Worm (Caenorhabditis elegans) whole organism, mixed stage, embryonic: ENCODE data around the gene mrps-2.

Experiments used
- M03D4.4 ChIP-seq: sonication (generic microtip); optimal IDR thresholded peaks from 2 replicates; lab custom pipeline; 2017; ENCODE audit warnings: mild to moderate bottlenecking, missing genetic modification characterization, missing compliant biosample characterization
- bed-3 ChIP-seq: fragments of 200-800 bp; sonication (Bioruptor generic); optimal IDR thresholded peaks from 3 replicates; lab custom pipeline; 2018; ENCODE audit warnings: mild to moderate bottlenecking, missing genetic modification characterization, moderate library complexity, missing compliant biosample characterization
- blmp-1 ChIP-seq: fragments of 150-350 bp; optimal IDR thresholded peaks from 2 replicates; lab custom pipeline; 2014; ENCODE audit warnings: missing biosample characterization, missing genetic modification characterization
- ceh-39 ChIP-seq: fragments of 150-350 bp; optimal IDR thresholded peaks from 2 replicates; lab custom pipeline; 2014; ENCODE audit warnings: missing biosample characterization, missing genetic modification characterization
- ceh-43 ChIP-seq: fragments of 200-800 bp; sonication (Bioruptor generic); optimal IDR thresholded peaks from 2 replicates; lab custom pipeline; 2018; ENCODE audit warnings: mild to moderate bottlenecking, missing genetic modification characterization, moderate library complexity, missing compliant biosample characterization
- ceh-83 ChIP-seq: fragments of 200-800 bp; sonication (Bioruptor generic); optimal IDR thresholded peaks from 2 replicates; lab custom pipeline; 2018; ENCODE audit warnings: mild to moderate bottlenecking, missing genetic modification characterization, missing compliant biosample characterization
- ces-1 ChIP-seq: fragments of 150-350 bp; optimal IDR thresholded peaks from 2 replicates; lab custom pipeline; 2014; ENCODE audit warnings: missing biosample characterization, missing genetic modification reagents, missing genetic modification characterization
- cnd-1 ChIP-seq: fragments of 200-800 bp; sonication (Bioruptor generic); optimal IDR thresholded peaks from 2 replicates; lab custom pipeline; 2018; ENCODE audit warnings: mild to moderate bottlenecking, missing genetic modification characterization, missing compliant biosample characterization
- drap-1 ChIP-seq: fragments of 200-800 bp; sonication (Bioruptor generic); optimal IDR thresholded peaks from 3 replicates; lab custom pipeline; 2018; ENCODE audit warnings: mild to moderate bottlenecking, missing genetic modification characterization, missing compliant biosample characterization
- elt-3 ChIP-seq: fragments of 150-350 bp; optimal IDR thresholded peaks from 2 replicates; lab custom pipeline; 2014; ENCODE audit warnings: missing biosample characterization, missing genetic modification characterization
- flh-1 ChIP-seq: fragments of 200-800 bp; sonication (Bioruptor generic); optimal IDR thresholded peaks from 2 replicates; lab custom pipeline; 2018; ENCODE audit warnings: mild to moderate bottlenecking, missing genetic modification characterization, moderate library complexity, missing compliant biosample characterization
- ham-2 ChIP-seq: fragments of 200-800 bp; sonication (Bioruptor generic); optimal IDR thresholded peaks from 2 replicates; lab custom pipeline; 2018; ENCODE audit warnings: mild to moderate bottlenecking, missing genetic modification characterization, missing compliant biosample characterization
- lin-13 ChIP-seq: fragments of 150-350 bp; optimal IDR thresholded peaks from 2 replicates; lab custom pipeline; 2014; ENCODE audit warnings: missing biosample characterization, missing genetic modification characterization
- lin-32 ChIP-seq: fragments of 200-800 bp; sonication (Bioruptor generic); optimal IDR thresholded peaks from 2 replicates; lab custom pipeline; 2018; ENCODE audit warnings: mild to moderate bottlenecking, missing genetic modification characterization, missing compliant biosample characterization
- lsy-2 ChIP-seq: fragments of 150-350 bp; optimal IDR thresholded peaks from 2 replicates; lab custom pipeline; 2014; ENCODE audit warnings: missing biosample characterization, missing genetic modification characterization
- mab-5 ChIP-seq: fragments of 150-350 bp; optimal IDR thresholded peaks from 2 replicates; lab custom pipeline; 2014; ENCODE audit warnings: missing biosample characterization, missing genetic modification characterization
- mep-1 ChIP-seq: fragments of 150-350 bp; optimal IDR thresholded peaks from 2 replicates; lab custom pipeline; 2017; ENCODE audit warnings: missing biosample characterization, missing genetic modification reagents, missing genetic modification characterization, inconsistent platforms
- mls-2 ChIP-seq: sonication (generic microtip); optimal IDR thresholded peaks from 2 replicates; lab custom pipeline; 2016; ENCODE audit warnings: mild to moderate bottlenecking, missing genetic modification characterization, moderate library complexity, missing compliant biosample characterization
- nhr-12 ChIP-seq: fragments of 150-350 bp; optimal IDR thresholded peaks from 2 replicates; lab custom pipeline; 2014; ENCODE audit warnings: missing biosample characterization, missing genetic modification characterization
- nhr-2 ChIP-seq: fragments of 150-350 bp; optimal IDR thresholded peaks from 2 replicates; lab custom pipeline; 2014; ENCODE audit warnings: missing biosample characterization, missing genetic modification characterization
- nhr-237 ChIP-seq: fragments of 150-350 bp; optimal IDR thresholded peaks from 2 replicates; lab custom pipeline; 2014; ENCODE audit warnings: missing biosample characterization, missing genetic modification characterization
- nhr-28 ChIP-seq: fragments of 150-350 bp; optimal IDR thresholded peaks from 2 replicates; lab custom pipeline; 2014; ENCODE audit warnings: missing biosample characterization, missing genetic modification characterization
- nhr-76 ChIP-seq: sonication (generic microtip); optimal IDR thresholded peaks from 2 replicates; lab custom pipeline; 2017; ENCODE audit warnings: missing biosample characterization, missing genetic modification characterization
- pha-4 ChIP-seq: fragments of 150-350 bp; optimal IDR thresholded peaks from 2 replicates; lab custom pipeline; 2018; ENCODE audit warnings: missing biosample characterization, missing genetic modification reagents, missing genetic modification characterization
- sem-2 ChIP-seq: fragments of 200-800 bp; sonication (Bioruptor generic); optimal IDR thresholded peaks from 2 replicates; lab custom pipeline; 2018; ENCODE audit warnings: mild to moderate bottlenecking, missing genetic modification characterization, missing compliant biosample characterization
- snpc-4 ChIP-seq: fragments of 150-350 bp; optimal IDR thresholded peaks from 2 replicates; lab custom pipeline; 2014; ENCODE audit warnings: missing biosample characterization, missing genetic modification characterization
- sptf-1 ChIP-seq: sonication (generic microtip); optimal IDR thresholded peaks from 2 replicates; lab custom pipeline; 2017; ENCODE audit warnings: mild to moderate bottlenecking, missing genetic modification characterization, moderate library complexity, missing compliant biosample characterization
- tbx-8 ChIP-seq: fragments of 200-800 bp; sonication (Bioruptor generic); optimal IDR thresholded peaks from 2 replicates; lab custom pipeline; 2018; ENCODE audit warnings: mild to moderate bottlenecking, missing genetic modification characterization, moderate library complexity, missing compliant biosample characterization
- unc-120 ChIP-seq: sonication (generic microtip); optimal IDR thresholded peaks from 2 replicates; lab custom pipeline; 2017; ENCODE audit warnings: missing genetic modification characterization, missing compliant biosample characterization; ENCODE audit not compliant: poor library complexity, severe bottlenecking
- unc-39 ChIP-seq: fragments of 150-350 bp; optimal IDR thresholded peaks from 2 replicates; lab custom pipeline; 2014; ENCODE audit warnings: missing biosample characterization, missing genetic modification characterization
- ztf-11 ChIP-seq: fragments of 150-350 bp; optimal IDR thresholded peaks from 2 replicates; lab custom pipeline; 2014; ENCODE audit warnings: missing biosample characterization, missing genetic modification characterization

The mrps-2 gene

DNA sequence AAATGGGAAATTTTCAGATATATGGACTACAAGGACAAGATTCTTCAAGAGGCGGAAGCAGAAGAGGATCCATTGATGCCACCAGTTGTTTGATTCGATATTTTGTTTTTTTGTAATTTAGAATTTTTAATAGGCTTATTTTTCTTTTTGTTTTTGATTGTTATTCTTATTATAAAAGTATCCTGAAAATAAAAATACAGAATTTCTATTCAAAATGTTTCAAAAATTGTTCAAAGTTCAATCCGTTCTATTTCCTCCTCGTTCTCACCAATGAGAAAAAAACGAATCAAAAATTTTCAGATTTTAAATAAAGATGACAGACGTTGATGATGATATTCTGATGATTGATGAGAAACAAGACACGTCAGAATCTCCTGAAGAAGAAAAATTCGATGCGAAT, 3.3 kb downstream of the mrps-2 start, which contains the start of gene phf-30:
phf-30 (plus strand) TSS at position 301 of the 400 bp plus-strand sequence.
- no peak for TF ChIP-seq cnd-1 (tag; lab: Kevin White, UChicago)
- TF ChIP-seq lin-13: no peak
- no peak for TF ChIP-seq nhr-28 (tag; lab: Kevin White, UChicago)
- no peak for TF ChIP-seq bed-3 (GFP tag; lab: Kevin White, UChicago)
- no peak for TF ChIP-seq lin-32 (GFP tag; lab: Kevin White, UChicago)
- TF ChIP-seq nhr-76: no peak
- TF ChIP-seq drap-1 (GFP tag; lab: Kevin White, UChicago): no peak
- TF ChIP-seq tbx-8 (GFP tag; lab: Kevin White, UChicago): no peak
- TF ChIP-seq sem-2 (GFP tag; lab: Kevin White, UChicago): no peak
- TF ChIP-seq elt-3 (tag; lab: Kevin White, UChicago): no peak
- TF ChIP-seq ceh-39 (tag; lab: Kevin White, UChicago): no peak
- TF ChIP-seq unc-120: no peak
- no peak for TF ChIP-seq pha-4 (tag; lab: Kevin White, UChicago)
- no peak for TF ChIP-seq mls-2 (tag; lab: Kevin White, UChicago)
- TF ChIP-seq snpc-4 (tag; lab: Kevin White, UChicago): no peak
- no peak for TF ChIP-seq M03D4.4 (tag; lab: Kevin White, UChicago)
- TF ChIP-seq ceh-83 (GFP tag; lab: Kevin White, UChicago): no peak
- no peak for TF ChIP-seq nhr-2 (tag; lab: Kevin White, UChicago)
- no peak for TF ChIP-seq ceh-43 (GFP tag; lab: Kevin White, UChicago)
- TF ChIP-seq blmp-1 (tag; lab: Kevin White, UChicago): no peak

DNA sequence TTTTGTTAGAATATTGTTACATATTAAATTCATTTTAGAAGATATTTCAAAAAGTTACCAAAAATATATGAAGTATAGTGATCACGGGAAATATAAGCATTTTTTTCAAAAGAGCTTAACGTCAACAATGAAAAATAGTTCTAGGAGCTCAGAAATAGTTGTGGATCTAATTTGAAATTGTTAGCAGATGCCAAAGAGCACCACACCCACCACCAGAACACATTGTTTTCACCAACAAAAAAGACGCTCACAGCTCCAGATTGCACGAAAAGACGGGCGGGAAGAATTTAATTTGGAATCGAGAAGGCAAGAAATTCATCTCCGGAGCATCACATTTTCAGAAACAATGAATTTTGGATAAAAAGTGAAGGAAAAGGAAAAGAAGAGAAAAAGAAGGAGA, 5.4 kb downstream of the mrps-2 start, which contains the start of gene gplb-1:
gplb-1 (minus strand) TSS at position 337 of the 400 bp plus-strand sequence.
- TF ChIP-seq lsy-2 (no peak), mab-5 (tag; lab: Kevin White, UChicago) (no peak), bed-3 (GFP tag; lab: Kevin White, UChicago) (no peak), mep-1 (tag; lab: Kevin White, UChicago) (no peak), ham-2 (no peak), ces-1 (GFP tag; lab: Kevin White, UChicago) (no peak), lin-32 (GFP tag; lab: Kevin White, UChicago) (no peak), unc-39 (tag; lab: Kevin White, UChicago) (no peak), sptf-1 (tag; lab: Kevin White, UChicago) (no peak), nhr-2 (tag; lab: Kevin White, UChicago) (no peak), sem-2 (GFP tag; lab: Kevin White, UChicago) (no peak), drap-1 (GFP tag; lab: Kevin White, UChicago) (no peak), ceh-39 (tag; lab: Kevin White, UChicago) (no peak), nhr-237 (tag; lab: Kevin White, UChicago) (no peak), elt-3 (tag; lab: Kevin White, UChicago) (no peak), ztf-11 (tag; lab: Kevin White, UChicago) (no peak)

DNA sequence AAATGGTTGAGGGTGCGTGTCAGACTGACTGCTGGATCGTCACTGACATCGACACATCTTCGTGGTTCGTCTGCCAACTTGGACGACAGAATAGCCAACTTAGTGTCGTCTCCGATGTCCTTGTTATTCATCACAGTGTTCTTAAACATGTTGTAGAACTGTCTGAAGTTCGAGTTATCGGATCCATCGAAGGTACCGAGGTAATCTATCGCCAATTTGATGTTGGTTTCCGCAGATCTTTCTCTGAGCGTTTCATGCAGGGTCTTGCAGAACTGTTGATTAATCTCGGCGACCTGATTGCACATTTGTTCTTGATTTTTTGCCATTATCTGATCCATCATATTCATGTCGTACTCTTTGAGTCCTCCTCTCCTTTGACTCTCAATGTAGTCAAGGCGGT, 15.8 kb downstream of the mrps-2 start:
- TF ChIP-seq M03D4.4 (tag; lab: Kevin White, UChicago) (no peak), unc-39 (tag; lab: Kevin White, UChicago) (no peak), elt-3 (tag; lab: Kevin White, UChicago) (no peak), mep-1 (tag; lab: Kevin White, UChicago) (no peak), sptf-1 (tag; lab: Kevin White, UChicago) (no peak), cnd-1 (tag; lab: Kevin White, UChicago) (no peak), ces-1 (GFP tag; lab: Kevin White, UChicago) (no peak), lsy-2 (no peak), bed-3 (GFP tag; lab: Kevin White, UChicago) (no peak), ham-2 (no peak), nhr-12 (tag; lab: Kevin White, UChicago) (no peak), pha-4 (tag; lab: Kevin White, UChicago) (no peak)

DNA sequence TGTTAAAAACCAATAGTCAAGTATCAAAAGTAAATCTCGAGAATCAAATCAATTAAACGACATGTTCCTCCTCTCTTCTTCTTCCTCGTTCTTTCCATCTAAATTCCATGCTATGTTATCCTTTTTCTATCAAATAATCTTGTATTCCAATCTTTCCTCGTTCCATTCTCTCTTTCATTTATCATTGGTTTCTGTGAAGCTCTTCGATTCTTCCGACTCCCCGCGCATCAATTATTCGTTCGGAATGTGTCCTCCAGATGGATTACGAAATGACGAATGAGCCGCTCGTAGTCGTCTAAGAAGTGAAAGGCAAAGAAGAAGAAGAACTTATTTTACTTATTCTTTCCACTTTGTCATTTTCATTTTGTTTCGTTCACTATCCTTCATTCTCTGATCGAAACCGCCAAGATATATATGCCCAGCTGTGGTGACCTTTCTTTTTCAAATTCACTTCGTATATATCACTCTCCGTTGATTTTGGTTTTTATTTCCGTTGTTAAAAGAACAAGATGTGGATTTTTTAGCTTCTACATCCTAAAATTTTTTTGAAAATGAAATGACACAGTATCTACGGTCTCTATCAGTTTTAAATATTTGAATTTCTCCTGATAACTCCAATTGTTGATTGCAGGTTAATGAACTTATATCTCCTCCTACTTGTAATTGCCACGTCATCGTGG, 28.9 kb downstream of the mrps-2 start, which contains the start of gene pxn-1:
pxn-1 (plus strand) TSS at position 630 of the 680 bp plus-strand sequence.
- no peak for TF ChIP-seq lin-13
- no peak for TF ChIP-seq ceh-43 (GFP tag; lab: Kevin White, UChicago)
- TF ChIP-seq lin-32 (GFP tag; lab: Kevin White, UChicago): no peak
- TF ChIP-seq ztf-11 (tag; lab: Kevin White, UChicago): no peak
- no peak for TF ChIP-seq snpc-4 (tag; lab: Kevin White, UChicago)
- TF ChIP-seq mab-5 (tag; lab: Kevin White, UChicago): no peak
- no peak for TF ChIP-seq nhr-12 (tag; lab: Kevin White, UChicago)
- no peak for TF ChIP-seq lsy-2
- no peak for TF ChIP-seq nhr-28 (tag; lab: Kevin White, UChicago)
- TF ChIP-seq drap-1 (GFP tag; lab: Kevin White, UChicago): no peak
- no peak for TF ChIP-seq nhr-237 (tag; lab: Kevin White, UChicago)
- no peak for TF ChIP-seq flh-1 (GFP tag; lab: Kevin White, UChicago)
- TF ChIP-seq mep-1 (tag; lab: Kevin White, UChicago): no peak
- no peak for TF ChIP-seq ham-2
- no peak for TF ChIP-seq sem-2 (GFP tag; lab: Kevin White, UChicago)
